Worm (Caenorhabditis elegans): Measurements from ENCODE around the gene smcr-8.
"Not testable (repeated sequence)": the region's sequence is repeated elsewhere in the genome, so short reads cannot be mapped to it uniquely, and the experiment has no call there.

The smcr-8 gene

DNA sequence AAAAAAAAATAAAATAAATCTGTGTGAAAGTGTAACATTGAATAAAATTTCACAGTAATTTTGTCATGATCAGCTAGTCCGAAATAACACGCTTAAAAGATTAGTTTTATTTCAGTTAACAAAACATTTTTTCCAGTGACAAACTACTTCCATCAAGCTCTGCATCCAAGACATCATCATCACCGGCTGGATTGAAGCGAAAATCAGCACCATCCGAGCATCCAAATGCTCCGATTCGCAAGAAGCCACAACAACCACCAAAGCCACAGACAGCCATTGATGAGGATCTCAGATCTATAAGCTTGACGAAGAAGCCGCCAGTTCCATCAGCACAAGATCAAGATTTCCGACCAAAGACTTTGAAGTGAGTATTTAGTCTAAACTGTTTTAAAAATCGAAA, 28.0 kb downstream of the smcr-8 start:
- TF ChIP-seq hmg-1.2 (GFP tag; IDR thresholded peaks at IDR 0.05) (0 out of 2 replicates have a peak, but pooled peaks have one; percentile 3), hmg-20 (GFP tag; IDR thresholded peaks at IDR 0.05) (0 out of 2 replicates have a peak, but pooled peaks have one; percentile 14), atf-7 (tag; optimal IDR thresholded peaks at IDR 0.05) (peak; percentile 22), die-1 (tag; optimal IDR thresholded peaks at IDR 0.05) (no peak)

DNA sequence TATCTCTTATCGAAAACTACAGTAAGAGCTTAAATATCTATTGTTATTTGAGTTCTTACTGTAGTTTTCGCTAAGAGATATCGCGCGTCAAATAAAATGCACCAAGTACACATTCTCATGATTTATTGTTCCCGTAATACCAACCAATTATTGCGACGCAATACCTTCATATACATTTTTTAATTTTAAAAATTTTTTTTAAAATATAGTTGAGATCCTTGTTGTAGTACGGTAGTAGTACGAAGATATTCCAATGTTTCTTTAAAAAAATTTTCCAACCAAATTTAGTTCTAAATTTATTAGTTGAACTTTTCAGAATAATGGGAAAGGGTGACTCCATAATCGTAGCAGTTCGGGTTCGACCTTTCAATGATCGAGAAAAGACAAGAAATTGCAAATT, 31.5 kb downstream of the smcr-8 start, which contains the start of gene klp-6:
TSS of gene klp-6 (plus strand) at position 301 of the 400 bp plus-strand sequence.
- no peak for TF ChIP-seq egl-44 (GFP tag; IDR thresholded peaks at IDR 0.05)
- no peak for TF ChIP-seq dpff-1 (tag; optimal IDR thresholded peaks at IDR 0.05)
- TF ChIP-seq nhr-27 (tag; optimal IDR thresholded peaks at IDR 0.05) = no peak
- no peak for TF ChIP-seq attf-5 (GFP tag; optimal IDR thresholded peaks at IDR 0.05)
- TF ChIP-seq aptf-2 (GFP tag; conservative IDR thresholded peaks at IDR 0.05) = no peak
- TF ChIP-seq rec-8 (tag; optimal IDR thresholded peaks at IDR 0.05) = no peak
- TF ChIP-seq ztf-3 (GFP tag; optimal IDR thresholded peaks at IDR 0.05) = no peak
- no peak for TF ChIP-seq B0261.1 (tag; optimal IDR thresholded peaks at IDR 0.05)
- no peak for TF ChIP-seq nfya-2 (GFP tag; IDR thresholded peaks at IDR 0.05)
- TF ChIP-seq let-607 (tag; optimal IDR thresholded peaks at IDR 0.05) = no peak

DNA sequence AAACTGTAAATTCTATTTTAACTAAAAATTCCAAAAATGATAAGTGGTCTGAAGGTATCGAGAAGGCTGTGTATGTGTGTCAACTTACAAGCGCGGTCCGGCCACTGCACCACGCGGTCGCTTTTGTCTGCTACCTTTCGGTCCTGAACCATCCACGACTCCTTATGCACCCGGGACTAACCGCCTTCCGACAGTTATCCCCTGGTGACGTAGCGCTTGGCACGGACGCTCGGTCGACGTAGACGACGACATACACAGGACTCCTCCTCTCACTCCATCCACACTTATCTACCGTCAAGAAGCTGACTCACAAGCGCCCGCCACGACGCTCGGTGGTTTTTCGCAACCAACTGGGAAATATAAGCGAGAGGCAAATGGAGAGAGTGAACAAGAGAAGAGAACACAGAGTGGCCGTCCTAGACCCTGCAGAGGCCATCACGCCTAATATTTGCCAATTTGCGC, 32.2 kb downstream of the smcr-8 start:
- peak; percentile 70 for TF ChIP-seq nhr-90 (tag; optimal IDR thresholded peaks at IDR 0.05)
- peak; percentile 71 for TF ChIP-seq rpc-1 (optimal IDR thresholded peaks at IDR 0.05)
- TF ChIP-seq rpc-1 (tag; optimal IDR thresholded peaks at IDR 0.05) = peak; percentile 63
- peak; percentile 55; the same call in 1 of the 2 replicates for TF ChIP-seq aptf-2 (GFP tag; conservative IDR thresholded peaks at IDR 0.05)
- peak; percentile 70 for TF ChIP-seq nhr-179 (tag; optimal IDR thresholded peaks at IDR 0.05)
- peak; percentile 66 for TF ChIP-seq ceh-91 (GFP tag; IDR thresholded peaks at IDR 0.05)
- 0 out of 2 replicates have a peak, but pooled peaks have one; percentile 57 for TF ChIP-seq attf-6 (GFP tag; IDR thresholded peaks at IDR 0.05)
- peak; percentile 70 for TF ChIP-seq madf-6 (GFP tag; IDR thresholded peaks at IDR 0.05)
- peak; percentile 57 for TF ChIP-seq attf-3 (GFP tag; conservative IDR thresholded peaks at IDR 0.05)
- peak; percentile 85 for TF ChIP-seq atf-7 (tag; optimal IDR thresholded peaks at IDR 0.05)
- peak; percentile 79 for TF ChIP-seq C17E4.6 (GFP tag; IDR thresholded peaks at IDR 0.05)
- peak; percentile 54 for TF ChIP-seq mes-4 (tag; optimal IDR thresholded peaks at IDR 0.05)
- TF ChIP-seq D2030.7 (GFP tag; IDR thresholded peaks at IDR 0.05) = peak; percentile 90
- peak; percentile 39 for TF ChIP-seq akir-1 (GFP tag; optimal IDR thresholded peaks at IDR 0.05)
- peak in 1 of 2 experiments; percentile 59 for TF ChIP-seq let-607 (tag; optimal IDR thresholded peaks at IDR 0.05)
- peak; percentile 91 for TF ChIP-seq lin-26 (GFP tag; IDR thresholded peaks at IDR 0.05)
- peak; percentile 62; the same call in 1 of the 2 replicates for TF ChIP-seq madf-3 (GFP tag; IDR thresholded peaks at IDR 0.05)
- TF ChIP-seq lsy-27 (tag; optimal IDR thresholded peaks at IDR 0.05; ENCODE audit: borderline replicate concordance, insufficient read depth) = peak; percentile 39
- TF ChIP-seq lsl-1 (GFP tag; optimal IDR thresholded peaks at IDR 0.05) = peak; percentile 55
- TF ChIP-seq rec-8 (tag; optimal IDR thresholded peaks at IDR 0.05) = peak; percentile 5 to 22
- peak; percentile 34; the same call in 1 of the 2 replicates for TF ChIP-seq cebp-2 (GFP tag; IDR thresholded peaks at IDR 0.05)
- TF ChIP-seq ceh-100 (GFP tag; IDR thresholded peaks at IDR 0.05) = peak; percentile 71
- peak; percentile 77; the same call in 1 of the 2 replicates for TF ChIP-seq hmg-20 (GFP tag; IDR thresholded peaks at IDR 0.05)
- peak; percentile 69 for TF ChIP-seq T07F8.4 (tag; optimal IDR thresholded peaks at IDR 0.05)
- TF ChIP-seq K12H6.12 (tag; optimal IDR thresholded peaks at IDR 0.05) = peak; percentile 93
- 0 out of 2 replicates have a peak, but pooled peaks have one; percentile 45 for TF ChIP-seq cebp-1 (GFP tag; IDR thresholded peaks at IDR 0.05)
- TF ChIP-seq cebp-1 (tag; optimal IDR thresholded peaks at IDR 0.05) = not testable (repeated sequence)
- TF ChIP-seq Y53G8AR.9 (GFP tag; conservative IDR thresholded peaks at IDR 0.05) = peak; percentile 74
- peak; percentile 87 for TF ChIP-seq K11D2.4 (GFP tag; IDR thresholded peaks at IDR 0.05)
- TF ChIP-seq nhr-80 (tag; optimal IDR thresholded peaks at IDR 0.05) = peak; percentile 89
- peak; percentile 60 for TF ChIP-seq tlf-1 (GFP tag; optimal IDR thresholded peaks at IDR 0.05)
- peak; percentile 84 for TF ChIP-seq ZK185.1 (tag; optimal IDR thresholded peaks at IDR 0.05; ENCODE audit: poor library complexity, severe bottlenecking)
- TF ChIP-seq pbrm-1 (GFP tag; IDR thresholded peaks at IDR 0.05) = peak; percentile 87
- TF ChIP-seq ztf-25 (GFP tag; IDR thresholded peaks at IDR 0.05) = 0 out of 2 replicates have a peak, but pooled peaks have one; percentile 17
- 0 out of 2 replicates have a peak, but pooled peaks have one; percentile 55 for TF ChIP-seq hsf-1 (GFP tag; IDR thresholded peaks at IDR 0.05)

All from whole organism, young adult.